Fruit fly (Drosophila melanogaster) whole organism, adult: ENCODE measurements around the gene CG43135.

Source experiments
- CG11617 ChIP-seq: fragments of 200-800 bp; sonication (Bioruptor generic); optimal IDR thresholded peaks from 2 replicates; lab custom pipeline; 2017; ENCODE audit warnings: mild to moderate bottlenecking, missing biosample characterization, missing genetic modification reagents, missing genetic modification characterization
- CG12768 ChIP-seq: fragments of 200-800 bp; sonication (Bioruptor generic); optimal IDR thresholded peaks from 2 replicates; lab custom pipeline; 2017; ENCODE audit warnings: missing biosample characterization, missing genetic modification characterization, mild to moderate bottlenecking, moderate library complexity, missing genetic modification reagents
- CG14711 ChIP-seq: fragments of 200-800 bp; sonication (Bioruptor generic); optimal IDR thresholded peaks from 2 replicates; lab custom pipeline; 2018; ENCODE audit warnings: missing biosample characterization, mild to moderate bottlenecking, missing genetic modification characterization, moderate library complexity
- CG1620 ChIP-seq: fragments of 200-800 bp; sonication (Bioruptor generic); optimal IDR thresholded peaks from 2 replicates; lab custom pipeline; 2016; ENCODE audit warnings: missing biosample characterization, missing genetic modification characterization
- CG33017 ChIP-seq: fragments of 200-800 bp; sonication (Bioruptor generic); optimal IDR thresholded peaks from 2 replicates; lab custom pipeline; 2018; ENCODE audit warnings: missing biosample characterization, mild to moderate bottlenecking, missing genetic modification characterization, moderate library complexity
- CG5204 ChIP-seq: fragments of 200-800 bp; sonication (Bioruptor generic); optimal IDR thresholded peaks from 2 replicates; lab custom pipeline; 2016; ENCODE audit warnings: missing biosample characterization, missing genetic modification characterization
- CG7045 ChIP-seq: fragments of 200-800 bp; sonication (Bioruptor generic); optimal IDR thresholded peaks from 2 replicates; lab custom pipeline; 2017; ENCODE audit warnings: missing biosample characterization, mild to moderate bottlenecking, missing genetic modification characterization
- CG7101 ChIP-seq: fragments of 200-800 bp; sonication (Bioruptor generic); optimal IDR thresholded peaks from 2 replicates; lab custom pipeline; 2018; ENCODE audit warnings: missing biosample characterization, mild to moderate bottlenecking, missing genetic modification characterization, moderate library complexity
- Clk ChIP-seq: fragments of 200-800 bp; sonication (Bioruptor generic); optimal IDR thresholded peaks from 2 replicates; lab custom pipeline; 2017; ENCODE audit warnings: missing biosample characterization, missing genetic modification characterization
- Crg-1 ChIP-seq: fragments of 200-800 bp; sonication (Bioruptor generic); optimal IDR thresholded peaks from 2 replicates; lab custom pipeline; 2016; ENCODE audit warnings: missing biosample characterization, missing genetic modification characterization
- Hr96 ChIP-seq: fragments of 200-800 bp; sonication (Bioruptor generic); optimal IDR thresholded peaks from 2 replicates; lab custom pipeline; 2016; ENCODE audit warnings: missing biosample characterization, missing genetic modification characterization
- Mnt ChIP-seq: fragments of 200-800 bp; sonication (Bioruptor generic); optimal IDR thresholded peaks from 2 replicates; lab custom pipeline; 2016; ENCODE audit warnings: missing biosample characterization, mild to moderate bottlenecking, missing genetic modification characterization
- bab1 ChIP-seq: fragments of 200-800 bp; sonication (Bioruptor generic); optimal IDR thresholded peaks from 3 replicates; lab custom pipeline; 2019; ENCODE audit warnings: missing biosample characterization, mild to moderate bottlenecking, missing genetic modification characterization, moderate library complexity
- cic ChIP-seq: fragments of 200-800 bp; sonication (Bioruptor generic); optimal IDR thresholded peaks from 2 replicates; lab custom pipeline; 2017; ENCODE audit warnings: missing biosample characterization, mild to moderate bottlenecking, missing genetic modification characterization, moderate library complexity
- cnc ChIP-seq, 2 experiments: fragments of >200 bp; optimal IDR thresholded peaks; 2 replicates each; lab custom pipeline; 2017
- kay ChIP-seq: fragments of 200-800 bp; sonication (Bioruptor generic); peaks from one replicate; lab custom pipeline; 2016; ENCODE audit warnings: missing biosample characterization, missing genetic modification characterization, borderline replicate concordance
- ovo ChIP-seq: fragments of 200-800 bp; sonication (Bioruptor generic); optimal IDR thresholded peaks from 2 replicates; lab custom pipeline; 2016; ENCODE audit warnings: missing biosample characterization, missing genetic modification characterization
- pad ChIP-seq: fragments of 200-800 bp; sonication (Bioruptor generic); optimal IDR thresholded peaks from 3 replicates; lab custom pipeline; 2017; ENCODE audit warnings: missing biosample characterization, missing genetic modification characterization, mild to moderate bottlenecking, moderate library complexity, missing genetic modification reagents
- tj ChIP-seq: fragments of 200-800 bp; sonication (Bioruptor generic); optimal IDR thresholded peaks from 3 replicates; lab custom pipeline; 2017; ENCODE audit warnings: missing biosample characterization, mild to moderate bottlenecking, missing genetic modification characterization, moderate library complexity
- toe ChIP-seq: fragments of 200-800 bp; sonication (Bioruptor generic); optimal IDR thresholded peaks from 2 replicates; lab custom pipeline; 2016; ENCODE audit warnings: missing biosample characterization, missing genetic modification characterization

The CG43135 gene

dm6 chrX:4217870-4218269 is 30.3 kb upstream of the CG43135 start, which contains the start of gene CG15570:
CG15570 (plus strand) TSS chrX:4218170.
- TF ChIP-seq kay (GFP tag; lab: Kevin White, UChicago) (no peak), Crg-1 (GFP tag; lab: Kevin White, UChicago) (no peak), CG14711 (no peak), CG33017 (tag; lab: Kevin White, UChicago) (no peak), cnc (optimal IDR thresholded peaks at IDR 0.05; lab: Kevin White, UChicago) (no peak), Hr96 (GFP tag; lab: Kevin White, UChicago) (no peak), CG7101 (tag; lab: Kevin White, UChicago) (no peak), CG7045 (no peak), Mnt (GFP tag; lab: Kevin White, UChicago) (no peak), CG12768 (GFP tag; lab: Kevin White, UChicago) (no peak), tj (GFP tag; lab: Kevin White, UChicago) (no peak), Clk (GFP tag; lab: Kevin White, UChicago) (no peak), cic (no peak), CG5204 (GFP tag; lab: Kevin White, UChicago) (no peak), pad (no peak), bab1 (GFP tag; lab: Kevin White, UChicago) (no peak), toe (no peak), CG1620 (no peak)

dm6 chrX:4225020-4225419 is 23.2 kb upstream of the CG43135 start:
- TF ChIP-seq kay (GFP tag; lab: Kevin White, UChicago), result no peak
- TF ChIP-seq bab1 (GFP tag; lab: Kevin White, UChicago), result no peak
- no peak for TF ChIP-seq Mnt (GFP tag; lab: Kevin White, UChicago)
- no peak for TF ChIP-seq Crg-1 (GFP tag; lab: Kevin White, UChicago)
- no peak for TF ChIP-seq CG12768 (GFP tag; lab: Kevin White, UChicago)
- no peak for TF ChIP-seq CG5204 (GFP tag; lab: Kevin White, UChicago)
- no peak for TF ChIP-seq CG1620
- TF ChIP-seq pad, result no peak
- TF ChIP-seq CG11617 (GFP tag; lab: Kevin White, UChicago), result no peak
- TF ChIP-seq CG14711, result no peak
- TF ChIP-seq cic, result no peak
- no peak for TF ChIP-seq CG33017 (tag; lab: Kevin White, UChicago)
- no peak for TF ChIP-seq CG7101 (tag; lab: Kevin White, UChicago)
- no peak for TF ChIP-seq tj (GFP tag; lab: Kevin White, UChicago)
- no peak for TF ChIP-seq cnc (optimal IDR thresholded peaks at IDR 0.05; lab: Kevin White, UChicago)
- TF ChIP-seq ovo (GFP tag; lab: Kevin White, UChicago), result no peak
- no peak for TF ChIP-seq Hr96 (GFP tag; lab: Kevin White, UChicago)
- TF ChIP-seq CG7045, result no peak
- no peak for TF ChIP-seq Clk (GFP tag; lab: Kevin White, UChicago)

- TF ChIP-seq kay (GFP tag; lab: Kevin White, UChicago), result no peak
Observed at dm6 chrX:4240146-4240545, 8.0 kb upstream of the CG43135 start.

dm6 chrX:4242726-4243125 is 5.5 kb upstream of the CG43135 start, which contains the start of gene Femcoat:
Femcoat (minus strand) TSS chrX:4242826.
- TF ChIP-seq Crg-1 (GFP tag; lab: Kevin White, UChicago) (no peak), CG1620 (no peak), Clk (GFP tag; lab: Kevin White, UChicago) (no peak), tj (GFP tag; lab: Kevin White, UChicago) (no peak)

dm6 chrX:4246039-4246438 is 2.1 kb upstream of the CG43135 start, which contains the start of gene Muc4B:
Muc4B (minus strand) TSS chrX:4246139.
- TF ChIP-seq pad (no peak), CG5204 (GFP tag; lab: Kevin White, UChicago) (no peak), kay (GFP tag; lab: Kevin White, UChicago) (no peak), bab1 (GFP tag; lab: Kevin White, UChicago) (no peak), cnc (optimal IDR thresholded peaks at IDR 0.05; lab: Kevin White, UChicago) (no peak)

dm6 chrX:4247013-4247412 is 1.2 kb upstream of the CG43135 start, which contains the start of gene CG43134:
CG43134 (plus strand) TSS chrX:4247313.
- TF ChIP-seq Clk (GFP tag; lab: Kevin White, UChicago) (no peak), CG1620 (no peak), CG7045 (no peak), CG7101 (tag; lab: Kevin White, UChicago) (no peak), ovo (GFP tag; lab: Kevin White, UChicago) (no peak), CG11617 (GFP tag; lab: Kevin White, UChicago) (no peak), Hr96 (GFP tag; lab: Kevin White, UChicago) (no peak), cnc (optimal IDR thresholded peaks at IDR 0.05; lab: Kevin White, UChicago) (no peak), CG5204 (GFP tag; lab: Kevin White, UChicago) (no peak), Crg-1 (GFP tag; lab: Kevin White, UChicago) (no peak), tj (GFP tag; lab: Kevin White, UChicago) (no peak), Mnt (GFP tag; lab: Kevin White, UChicago) (no peak), CG12768 (GFP tag; lab: Kevin White, UChicago) (no peak), pad (no peak), CG33017 (tag; lab: Kevin White, UChicago) (no peak), kay (GFP tag; lab: Kevin White, UChicago) (no peak)

- TF ChIP-seq kay (GFP tag; lab: Kevin White, UChicago), result no peak
- TF ChIP-seq pad, result no peak
- TF ChIP-seq CG12768 (GFP tag; lab: Kevin White, UChicago), result no peak
- no peak for TF ChIP-seq bab1 (GFP tag; lab: Kevin White, UChicago)
- TF ChIP-seq CG7101 (tag; lab: Kevin White, UChicago), result no peak
- no peak for TF ChIP-seq CG11617 (GFP tag; lab: Kevin White, UChicago)
- TF ChIP-seq ovo (GFP tag; lab: Kevin White, UChicago), result no peak
- TF ChIP-seq CG7045, result no peak
- no peak for TF ChIP-seq CG14711
- TF ChIP-seq Mnt (GFP tag; lab: Kevin White, UChicago), result no peak
- TF ChIP-seq Crg-1 (GFP tag; lab: Kevin White, UChicago), result no peak
- TF ChIP-seq CG5204 (GFP tag; lab: Kevin White, UChicago), result no peak
- TF ChIP-seq Clk (GFP tag; lab: Kevin White, UChicago), result no peak
- no peak for TF ChIP-seq tj (GFP tag; lab: Kevin White, UChicago)
Observed at dm6 chrX:4252690-4253089, 4.5 kb downstream of the CG43135 start, which contains the start of gene CG15576. CG15576 (minus strand) TSS chrX:4252790.
